Fruit fly (Drosophila melanogaster) whole organism: ENCODE data around the gene wrm1.

Source experiments
- CG8478 ChIP-seq: fragments of >200 bp; optimal IDR thresholded peaks from 2 replicates; lab custom pipeline; 2018; ENCODE audit warnings: inconsistent platforms
- pan ChIP-seq: fragments of >200 bp; optimal IDR thresholded peaks from 2 replicates; lab custom pipeline; 2017
- psq ChIP-seq: fragments of >200 bp; optimal IDR thresholded peaks from 2 replicates; lab custom pipeline; 2017

- TF ChIP-seq psq (lab: Kevin White, UChicago) (no peak), CG8478 (no peak), pan (no peak)
These were observed 45.4 kb upstream of the wrm1 start for dm6 chr3L:7380395-7380794.
